Fruit fly (Drosophila melanogaster) whole organism, larva: ENCODE results near the gene Ldh.

Experiments
- noc ChIP-seq: fragments of 200-800 bp; sonication (Bioruptor generic); optimal IDR thresholded peaks from 3 replicates; lab custom pipeline; 2019; ENCODE audit warnings: missing biosample characterization, mild to moderate bottlenecking, missing genetic modification characterization, moderate library complexity

Gene Ldh

DNA sequence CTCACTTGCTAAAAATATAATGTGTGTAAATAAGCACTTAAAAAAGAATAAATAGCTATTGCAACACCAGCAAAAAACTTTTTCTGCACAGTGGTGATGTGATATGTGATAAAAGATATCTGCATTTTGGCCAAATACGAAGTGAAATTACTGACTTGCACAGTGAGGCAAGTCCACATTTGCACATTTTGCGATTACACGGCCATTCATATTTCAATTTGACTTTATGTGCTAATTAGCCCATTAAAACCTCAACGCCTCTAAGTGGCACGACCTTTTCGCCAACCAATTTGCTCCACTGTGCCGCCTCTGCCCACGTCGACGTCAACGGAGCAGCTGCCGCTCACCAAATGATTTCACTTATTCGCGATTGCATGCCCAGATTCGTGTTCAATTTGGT, 42.3 kb downstream of the Ldh start, which contains the start of gene CG33946:
TSS of gene CG33946 (plus strand) at position 392 of the 400 bp plus-strand sequence.
- no peak for TF ChIP-seq noc (tag; lab: Kevin White, UChicago)

- TF ChIP-seq noc (tag; lab: Kevin White, UChicago), result no peak
These were observed 43.9 kb downstream of the Ldh start for dm6 chr3L:6218517-6219155.

DNA sequence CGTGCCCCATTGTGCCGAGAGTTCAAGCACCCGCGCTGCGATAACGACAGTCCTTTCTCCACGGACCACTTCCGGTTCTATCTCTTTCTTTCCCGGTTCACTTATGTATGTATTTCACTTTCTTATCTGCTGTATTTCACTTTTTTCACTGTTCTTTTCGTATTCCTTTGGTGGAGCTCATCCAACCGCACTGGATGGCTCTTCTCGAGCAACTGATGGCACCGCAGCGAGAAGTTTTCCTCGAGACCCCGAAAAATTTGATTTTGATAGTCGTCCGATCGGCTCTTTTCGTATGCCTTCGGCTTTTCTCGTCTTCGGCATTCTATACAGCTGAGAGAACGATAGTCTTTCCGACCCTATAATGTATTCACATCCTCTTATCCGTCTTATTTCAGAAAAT, 44.7 kb downstream of the Ldh start, which contains the start of gene LanA:
TSS of gene LanA (minus strand) at position 217 of the 400 bp plus-strand sequence.
- no peak for TF ChIP-seq noc (tag; lab: Kevin White, UChicago)

dm6 chr3L:6217212-6217611, 45.3 kb downstream of the Ldh start:
- TF ChIP-seq noc (tag; lab: Kevin White, UChicago), result no peak

DNA sequence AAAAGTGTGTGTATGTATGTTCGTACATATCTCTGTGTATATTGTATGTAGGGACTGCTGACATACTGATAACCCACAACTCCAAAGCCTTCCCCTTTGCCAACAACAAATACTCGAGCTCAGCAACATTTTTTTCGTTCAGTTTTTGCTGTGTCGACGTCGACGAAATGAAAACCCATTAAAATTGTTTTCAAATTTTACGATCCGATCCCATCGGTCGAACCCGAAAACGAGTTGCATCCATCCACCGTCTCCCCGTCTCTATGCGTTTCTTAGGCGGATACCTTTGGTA, 45.8 kb downstream of the Ldh start:
- no peak for TF ChIP-seq noc (tag; lab: Kevin White, UChicago)

- no peak for TF ChIP-seq noc (tag; lab: Kevin White, UChicago)
These were observed 46.3 kb downstream of the Ldh start for dm6 chr3L:6215976-6216786.
